Worm (Caenorhabditis elegans): ENCODE data around the gene C16A11.3.

Gene C16A11.3

DNA sequence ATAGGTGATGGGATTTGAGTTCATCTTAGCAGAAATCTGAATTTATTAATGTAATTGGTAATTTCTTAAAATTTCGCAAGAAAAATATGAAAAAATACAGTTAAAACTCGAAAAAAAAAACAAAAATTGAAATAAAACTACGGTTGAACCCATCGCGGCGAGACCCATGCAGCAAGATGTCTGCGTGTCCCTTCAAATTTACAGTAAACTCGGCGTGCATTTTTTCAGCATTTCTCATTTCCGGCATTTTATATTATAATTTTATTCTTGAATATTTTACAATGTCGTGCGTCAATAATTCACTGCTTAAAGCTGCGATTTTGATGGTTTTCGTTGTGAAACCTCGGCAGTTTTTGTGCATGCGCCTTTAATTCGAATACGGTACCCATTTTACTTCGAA lies 6.6 kb downstream of the C16A11.3 start, which contains the start of gene fbxc-43:
Gene fbxc-43, minus strand, starts transcription at position 38 of the 400 bp plus-strand sequence.
- no peak for TF ChIP-seq lin-39 (tag; optimal IDR thresholded peaks at IDR 0.05)
- no peak for TF ChIP-seq tbx-2 (tag; optimal IDR thresholded peaks at IDR 0.05)
- TF ChIP-seq hmg-11 (tag; optimal IDR thresholded peaks at IDR 0.05): no peak
- no peak for TF ChIP-seq mml-1 (tag; optimal IDR thresholded peaks at IDR 0.05)
- no peak for TF ChIP-seq nhr-25 (tag; optimal IDR thresholded peaks at IDR 0.05)
- no peak for TF ChIP-seq elt-2 (tag; optimal IDR thresholded peaks at IDR 0.05)

DNA sequence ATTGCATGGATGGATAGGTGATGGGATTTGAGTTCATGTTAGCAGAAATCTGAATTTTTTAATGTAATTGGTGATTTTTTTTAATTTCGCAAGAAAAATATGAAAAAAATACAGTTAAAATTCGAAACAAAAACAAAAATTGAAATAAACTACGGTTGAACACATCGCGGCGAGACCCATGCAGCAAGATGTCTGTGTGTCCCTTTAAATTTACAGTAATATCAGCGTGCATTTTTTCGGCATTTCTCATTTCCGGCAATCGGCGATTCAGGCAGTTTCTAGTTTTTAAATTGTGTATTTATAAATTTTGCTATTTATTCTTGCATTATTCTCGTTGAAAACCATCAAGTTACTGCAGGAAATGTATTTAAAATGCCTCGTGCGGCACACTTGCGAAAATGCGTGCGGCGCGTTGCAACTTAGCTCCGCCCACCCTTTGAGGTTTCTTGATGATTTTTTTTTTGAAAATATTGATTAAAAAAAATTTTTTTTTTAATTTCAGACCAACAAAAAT lies 8.4 kb downstream of the C16A11.3 start, which contains the start of the genes fbxc-44 and C16A11.2:
Gene fbxc-44, minus strand, starts transcription at position 51 of the 514 bp plus-strand sequence.
Gene C16A11.2, plus strand, starts transcription at position 503 of the 514 bp plus-strand sequence.
- TF ChIP-seq ZK546.5 (tag; optimal IDR thresholded peaks at IDR 0.05): no peak
- peak; percentile 51 for TF ChIP-seq nfya-1 (tag; optimal IDR thresholded peaks at IDR 0.05; ENCODE audit: insufficient read depth)
- TF ChIP-seq hmg-11 (tag; optimal IDR thresholded peaks at IDR 0.05): peak; percentile 63
- TF ChIP-seq pha-4 (tag; optimal IDR thresholded peaks at IDR 0.05): peak; percentile 29
- TF ChIP-seq fos-1 (tag; optimal IDR thresholded peaks at IDR 0.05): no peak
- no peak for TF ChIP-seq elt-2 (tag; optimal IDR thresholded peaks at IDR 0.05)
- no peak for TF ChIP-seq lsy-12 (tag; optimal IDR thresholded peaks at IDR 0.05)
- peak; percentile 27 for TF ChIP-seq snpc-4 (tag; optimal IDR thresholded peaks at IDR 0.05)
- TF ChIP-seq nhr-23 (tag; optimal IDR thresholded peaks at IDR 0.05): peak; percentile 58
- no peak for TF ChIP-seq sea-2 (GFP tag; optimal IDR thresholded peaks at IDR 0.05)
- no peak for TF ChIP-seq aly-2 (tag; optimal IDR thresholded peaks at IDR 0.05)
- peak; percentile 1 for TF ChIP-seq R02D3.7 (tag; optimal IDR thresholded peaks at IDR 0.05)
- no peak for TF ChIP-seq unc-62 (GFP tag; optimal IDR thresholded peaks at IDR 0.05)
- no peak for TF ChIP-seq ceh-16 (tag; optimal IDR thresholded peaks at IDR 0.05)
- peak; percentile 32 for TF ChIP-seq ceh-28 (tag; optimal IDR thresholded peaks at IDR 0.05)
- peak; percentile 14 for TF ChIP-seq lin-39 (tag; optimal IDR thresholded peaks at IDR 0.05)
- no peak for TF ChIP-seq ztf-4 (tag; optimal IDR thresholded peaks at IDR 0.05)
- no peak for TF ChIP-seq ztf-11 (tag; optimal IDR thresholded peaks at IDR 0.05)

ce11 chrII:4238963-4239362 lies 9.6 kb downstream of the C16A11.3 start:
- TF ChIP-seq nhr-43 (tag; optimal IDR thresholded peaks at IDR 0.05; ENCODE audit: poor library complexity, severe bottlenecking): no peak
- no peak for TF ChIP-seq nhr-77 (tag; optimal IDR thresholded peaks at IDR 0.05)
- TF ChIP-seq nfya-1 (tag; optimal IDR thresholded peaks at IDR 0.05; ENCODE audit: insufficient read depth): peak; percentile 92

- no peak for TF ChIP-seq unc-39 (tag; optimal IDR thresholded peaks at IDR 0.05)
- no peak for TF ChIP-seq lin-15B (tag; optimal IDR thresholded peaks at IDR 0.05)
- TF ChIP-seq nfya-1 (tag; optimal IDR thresholded peaks at IDR 0.05; ENCODE audit: insufficient read depth): no peak
- TF ChIP-seq hmg-11 (tag; optimal IDR thresholded peaks at IDR 0.05): no peak
- TF ChIP-seq elt-3 (tag; optimal IDR thresholded peaks at IDR 0.05): no peak
- TF ChIP-seq snpc-4 (tag; optimal IDR thresholded peaks at IDR 0.05): no peak
- no peak for TF ChIP-seq nhr-43 (tag; optimal IDR thresholded peaks at IDR 0.05; ENCODE audit: poor library complexity, severe bottlenecking)
- no peak for TF ChIP-seq nhr-28 (tag; optimal IDR thresholded peaks at IDR 0.05)
- TF ChIP-seq nhr-11 (tag; optimal IDR thresholded peaks at IDR 0.05): no peak
- no peak for TF ChIP-seq nhr-76 (tag; optimal IDR thresholded peaks at IDR 0.05)
- TF ChIP-seq fkh-2 (tag; optimal IDR thresholded peaks at IDR 0.05): no peak
- no peak for TF ChIP-seq elt-2 (tag; optimal IDR thresholded peaks at IDR 0.05)
- no peak for TF ChIP-seq fos-1 (tag; optimal IDR thresholded peaks at IDR 0.05)
- TF ChIP-seq aly-2 (tag; optimal IDR thresholded peaks at IDR 0.05): no peak
- TF ChIP-seq eor-1 (tag; optimal IDR thresholded peaks at IDR 0.05): no peak
- TF ChIP-seq skn-1 (tag; optimal IDR thresholded peaks at IDR 0.05): no peak
- TF ChIP-seq jun-1 (tag; optimal IDR thresholded peaks at IDR 0.05): no peak
- no peak for TF ChIP-seq nhr-237 (tag; optimal IDR thresholded peaks at IDR 0.05)
These were observed 15.6 kb downstream of the C16A11.3 start for ce11 chrII:4244959-4245358.

ce11 chrII:4246897-4247296 lies 17.6 kb downstream of the C16A11.3 start, which contains the start of gene gpa-11:
gpa-11 (plus strand) TSS chrII:4247197.
- TF ChIP-seq ceh-28 (tag; optimal IDR thresholded peaks at IDR 0.05): no peak
- TF ChIP-seq ceh-9 (tag; optimal IDR thresholded peaks at IDR 0.05): no peak
- TF ChIP-seq lsy-12 (tag; optimal IDR thresholded peaks at IDR 0.05): no peak
- TF ChIP-seq nhr-28 (tag; optimal IDR thresholded peaks at IDR 0.05): no peak
- TF ChIP-seq unc-39 (tag; optimal IDR thresholded peaks at IDR 0.05): no peak
- no peak for TF ChIP-seq elt-1 (tag; optimal IDR thresholded peaks at IDR 0.05)
- TF ChIP-seq jun-1 (tag; optimal IDR thresholded peaks at IDR 0.05): no peak
- no peak for TF ChIP-seq elt-2 (tag; optimal IDR thresholded peaks at IDR 0.05)
- TF ChIP-seq nhr-11 (tag; optimal IDR thresholded peaks at IDR 0.05): no peak
- no peak for TF ChIP-seq fos-1 (tag; optimal IDR thresholded peaks at IDR 0.05)
